Fruit fly (Drosophila melanogaster): ENCODE data around the gene Gnpnat.

Gene Gnpnat

DNA sequence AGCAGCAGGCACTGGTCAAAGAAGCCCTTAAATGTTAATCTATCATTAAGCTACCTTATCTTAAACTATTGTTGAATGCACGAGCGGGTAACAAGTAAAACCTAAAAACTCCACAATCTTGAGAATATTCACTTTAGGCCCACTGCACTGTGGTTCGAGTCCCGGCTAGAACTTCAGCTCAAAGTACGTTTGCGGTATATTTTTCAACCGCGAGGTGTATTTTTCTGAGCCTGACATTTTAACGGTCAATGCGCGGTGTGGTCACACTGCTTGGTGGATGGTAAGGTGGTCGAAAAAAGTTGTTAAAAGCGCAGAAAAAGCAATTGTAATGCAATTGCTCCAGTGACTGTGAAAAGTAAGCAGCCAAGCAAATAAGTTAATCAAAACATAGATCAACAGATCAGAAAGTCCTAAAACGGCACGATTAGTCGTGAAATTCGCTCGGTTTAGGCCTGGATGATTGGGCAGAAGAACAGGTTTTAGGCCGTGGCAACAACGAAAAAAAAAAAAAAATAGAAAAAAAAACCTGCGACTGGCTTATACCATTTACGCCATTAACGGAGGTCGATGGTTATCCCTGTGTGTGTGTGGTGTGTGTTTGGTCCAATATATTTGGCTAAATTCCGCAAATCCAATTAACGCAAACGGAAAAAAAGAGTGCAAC is 12.4 kb upstream of the Gnpnat start, which contains the start of gene Kul (continued):
- TF ChIP-seq CG6791 (GFP tag; IDR thresholded peaks at IDR 0.05; ENCODE audit: partially characterized antibody) = peak; percentile 61; the same call in 1 of the 3 replicates
- TF ChIP-seq aop (GFP tag; IDR thresholded peaks at IDR 0.05) = no peak
- TF ChIP-seq wor (GFP tag; IDR thresholded peaks at IDR 0.05) = no peak
- peak; percentile 67 for TF ChIP-seq Rfx (GFP tag; IDR thresholded peaks at IDR 0.05)
- TF ChIP-seq tll (GFP tag; optimal IDR thresholded peaks at IDR 0.05) = no peak
- TF ChIP-seq CG1233 (GFP tag; optimal IDR thresholded peaks at IDR 0.05) = peak; percentile 11
- TF ChIP-seq CG2120 (GFP tag; optimal IDR thresholded peaks at IDR 0.05) = peak; percentile 23
- TF ChIP-seq CTCF (GFP tag; optimal IDR thresholded peaks at IDR 0.05) = peak; percentile 27
- TF ChIP-seq Chrac-16 (GFP tag; optimal IDR thresholded peaks at IDR 0.05) = peak; percentile 1
- TF ChIP-seq CG13123 (GFP tag; optimal IDR thresholded peaks at IDR 0.05) = no peak
- TF ChIP-seq fd102C (GFP tag; optimal IDR thresholded peaks at IDR 0.05) = no peak
- 0 out of 3 replicates have a peak, but pooled peaks have one; percentile 9 for TF ChIP-seq Dbx (GFP tag; IDR thresholded peaks at IDR 0.05)
- TF ChIP-seq ato (GFP tag; IDR thresholded peaks at IDR 0.05; ENCODE audit: partially characterized antibody) = peak; percentile 49; the same call in 1 of the 2 replicates
- no peak for TF ChIP-seq CG8290 (GFP tag; optimal IDR thresholded peaks at IDR 0.05)
- no peak for TF ChIP-seq CG8290 (tag; optimal IDR thresholded peaks at IDR 0.05)
- no peak for TF ChIP-seq sima (GFP tag; optimal IDR thresholded peaks at IDR 0.05)
- 0 out of 3 replicates have a peak, but pooled peaks have one; percentile 51 for TF ChIP-seq CG11456 (GFP tag; IDR thresholded peaks at IDR 0.05)
- TF ChIP-seq lilli (GFP tag; optimal IDR thresholded peaks at IDR 0.05) = peak; percentile 5
- TF ChIP-seq CG7928 (GFP tag; optimal IDR thresholded peaks at IDR 0.05) = peak; percentile 2
- no peak for TF ChIP-seq CG8765 (GFP tag; IDR thresholded peaks at IDR 0.05)
- TF ChIP-seq h (optimal IDR thresholded peaks at IDR 0.05) = no peak
- TF ChIP-seq CG32772 (GFP tag; IDR thresholded peaks at IDR 0.05) = peak; percentile 72
- TF ChIP-seq NFAT (GFP tag; IDR thresholded peaks at IDR 0.05) = peak; percentile 23; the same call in 1 of the 2 replicates
- peak; percentile 32; the same call in 1 of the 2 replicates for TF ChIP-seq HLH3B (GFP tag; IDR thresholded peaks at IDR 0.05)
- peak; percentile 48 for TF ChIP-seq grau (tag; optimal IDR thresholded peaks at IDR 0.05)
- TF ChIP-seq Abd-B (GFP tag; optimal IDR thresholded peaks at IDR 0.05) = no peak
- TF ChIP-seq Sin3A (optimal IDR thresholded peaks at IDR 0.05) = peak; percentile 52
- no peak for TF ChIP-seq Six4 (GFP tag; optimal IDR thresholded peaks at IDR 0.05)
- peak; percentile 42 for TF ChIP-seq CoRest (tag; optimal IDR thresholded peaks at IDR 0.05)
- TF ChIP-seq CG4707 (GFP tag; optimal IDR thresholded peaks at IDR 0.05) = peak; percentile 48
- peak; percentile 31; the same call in 1 of the 2 replicates for TF ChIP-seq Drgx (GFP tag; IDR thresholded peaks at IDR 0.05)
- TF ChIP-seq CG17186 (GFP tag; optimal IDR thresholded peaks at IDR 0.05) = peak; percentile 43
- peak; percentile 36 for TF ChIP-seq CG30403 (GFP tag; optimal IDR thresholded peaks at IDR 0.05)
- TF ChIP-seq Ptx1 (GFP tag; IDR thresholded peaks at IDR 0.05) = peak; percentile 28; the same call in 1 of the 2 replicates
- TF ChIP-seq CG12155 (GFP tag; optimal IDR thresholded peaks at IDR 0.05) = peak; percentile 12
- TF ChIP-seq CG18619 (GFP tag; optimal IDR thresholded peaks at IDR 0.05) = peak; percentile 18
- TF ChIP-seq CG12236 (GFP tag; optimal IDR thresholded peaks at IDR 0.05) = no peak
- TF ChIP-seq CG13894 (tag; optimal IDR thresholded peaks at IDR 0.05) = no peak
- peak; percentile 30 for TF ChIP-seq BEAF-32 (GFP tag; optimal IDR thresholded peaks at IDR 0.05)
- TF ChIP-seq CG18476 (GFP tag; optimal IDR thresholded peaks at IDR 0.05) = no peak
- peak; percentile 50 for TF ChIP-seq pita (GFP tag; optimal IDR thresholded peaks at IDR 0.05)
- TF ChIP-seq CG9797 (GFP tag; optimal IDR thresholded peaks at IDR 0.05) = peak; percentile 77
- no peak for TF ChIP-seq sisA (GFP tag; IDR thresholded peaks at IDR 0.05)
- peak; percentile 88 for TF ChIP-seq Myb (GFP tag; optimal IDR thresholded peaks at IDR 0.05)
- TF ChIP-seq Dad (GFP tag; optimal IDR thresholded peaks at IDR 0.05) = no peak
- peak; percentile 28 for TF ChIP-seq CG17829 (tag; optimal IDR thresholded peaks at IDR 0.05)
- TF ChIP-seq slbo (GFP tag; IDR thresholded peaks at IDR 0.05) = peak; percentile 46; the same call in 1 of the 2 replicates
- peak; percentile 84 for TF ChIP-seq Med (GFP tag)
- TF ChIP-seq stwl (tag; optimal IDR thresholded peaks at IDR 0.05) = peak; percentile 90
- peak; percentile 9 for TF ChIP-seq gcm2 (GFP tag; optimal IDR thresholded peaks at IDR 0.05)
- peak; percentile 50 for TF ChIP-seq HmgD (GFP tag; optimal IDR thresholded peaks at IDR 0.05)
